Fruit fly (Drosophila melanogaster): ENCODE data around the gene indra.

dm6 chr3L:1370099-1370678 lies 28.0 kb upstream of the indra start, which contains the start of gene ru:
- TF ChIP-seq vri (GFP tag; optimal IDR thresholded peaks at IDR 0.05) = no peak
- TF ChIP-seq OdsH (GFP tag; optimal IDR thresholded peaks at IDR 0.05) = no peak
- no peak for TF ChIP-seq Smox (GFP tag; optimal IDR thresholded peaks at IDR 0.05)
- no peak for TF ChIP-seq CG1621 (tag; optimal IDR thresholded peaks at IDR 0.05)
- TF ChIP-seq Ets96B (tag; optimal IDR thresholded peaks at IDR 0.05) = no peak

Measured in whole organism, prepupa.